Worm (Caenorhabditis elegans): ENCODE results near the gene poml-4.

- TF ChIP-seq zip-5 (tag; optimal IDR thresholded peaks at IDR 0.05) = no peak
- no peak for TF ChIP-seq fkh-10 (GFP tag; optimal IDR thresholded peaks at IDR 0.05)
- no peak for TF ChIP-seq unc-55 (GFP tag; optimal IDR thresholded peaks at IDR 0.05)
- no peak for TF ChIP-seq syd-9 (tag; optimal IDR thresholded peaks at IDR 0.05)
- no peak for TF ChIP-seq hlh-8 (tag; optimal IDR thresholded peaks at IDR 0.05)
- TF ChIP-seq pha-4 (tag; optimal IDR thresholded peaks at IDR 0.05) = no peak
- no peak for TF ChIP-seq nhr-11 (tag; optimal IDR thresholded peaks at IDR 0.05)
- no peak for TF ChIP-seq sox-4 (tag; optimal IDR thresholded peaks at IDR 0.05)
These were observed 15.2 kb upstream of the poml-4 start, which contains the start of gene Y51H7BR.7 for ce11 chrII:1525498-1525897.

Measured in whole organism, late embryonic.